Worm (Caenorhabditis elegans) whole organism, L2 larva: ENCODE measurements around the gene srx-51.
"Not testable (repeated sequence)": the region's sequence is repeated elsewhere in the genome, so short reads cannot be mapped to it uniquely, and the experiment has no call there.

Experiments
- C34F6.9 ChIP-seq: fragments of 150-350 bp; optimal IDR thresholded peaks from 2 replicates; lab custom pipeline; 2014; ENCODE audit warnings: missing biosample characterization, missing genetic modification characterization
- F13H6.1 ChIP-seq: sonication (generic microtip); optimal IDR thresholded peaks from 2 replicates; lab custom pipeline; 2016; ENCODE audit warnings: missing genetic modification characterization, missing compliant biosample characterization
- R02D3.7 ChIP-seq: fragments of 150-350 bp; optimal IDR thresholded peaks from 2 replicates; lab custom pipeline; 2014; ENCODE audit warnings: missing biosample characterization, missing genetic modification characterization
- Y55F3AM.14 ChIP-seq: fragments of 200-800 bp; sonication (Bioruptor generic); optimal IDR thresholded peaks from 2 replicates; lab custom pipeline; 2018; ENCODE audit warnings: mild to moderate bottlenecking, missing genetic modification characterization, missing compliant biosample characterization
- ZK546.5 ChIP-seq: sonication (generic microtip); optimal IDR thresholded peaks from 2 replicates; lab custom pipeline; 2017; ENCODE audit warnings: missing biosample characterization, missing genetic modification characterization
- alr-1 ChIP-seq: fragments of 150-350 bp; optimal IDR thresholded peaks from 2 replicates; lab custom pipeline; 2014; ENCODE audit warnings: missing biosample characterization, missing genetic modification characterization
- blmp-1 ChIP-seq: sonication (generic microtip); optimal IDR thresholded peaks from 2 replicates; lab custom pipeline; 2017; ENCODE audit warnings: missing genetic modification characterization, mild to moderate bottlenecking, missing compliant biosample characterization, antibody characterized with exemption, moderate library complexity; ENCODE audit not compliant: insufficient read depth
- dmd-4 ChIP-seq: sonication (generic microtip); optimal IDR thresholded peaks from 2 replicates; lab custom pipeline; 2017; ENCODE audit warnings: missing biosample characterization, missing genetic modification characterization
- egl-27 ChIP-seq: sonication (generic microtip); optimal IDR thresholded peaks from 3 replicates; lab custom pipeline; 2017; ENCODE audit warnings: missing biosample characterization, missing genetic modification reagents, missing genetic modification characterization
- elt-1 ChIP-seq: fragments of 150-350 bp; optimal IDR thresholded peaks from 2 replicates; lab custom pipeline; 2014; ENCODE audit warnings: missing biosample characterization, missing genetic modification characterization
- elt-3 ChIP-seq: sonication (generic microtip); optimal IDR thresholded peaks from 2 replicates; lab custom pipeline; 2017; ENCODE audit warnings: missing biosample characterization, missing genetic modification characterization
- fos-1 ChIP-seq: fragments of 150-350 bp; optimal IDR thresholded peaks from 2 replicates; lab custom pipeline; 2014; ENCODE audit warnings: missing biosample characterization, missing genetic modification characterization
- gmeb-1 ChIP-seq: fragments of 150-350 bp; optimal IDR thresholded peaks from 2 replicates; lab custom pipeline; 2014; ENCODE audit warnings: missing biosample characterization, missing genetic modification characterization
- lin-13 ChIP-seq: fragments of 150-350 bp; optimal IDR thresholded peaks from 2 replicates; lab custom pipeline; 2014; ENCODE audit warnings: missing biosample characterization, missing genetic modification reagents, missing genetic modification characterization
- lin-39 ChIP-seq: fragments of 150-350 bp; optimal IDR thresholded peaks from 2 replicates; lab custom pipeline; 2014; ENCODE audit warnings: missing biosample characterization, missing genetic modification reagents, missing genetic modification characterization
- lsy-2 ChIP-seq, 2 experiments: fragments of 150-350 bp in 1 of 2; sonication (generic microtip) in 1 of 2; optimal IDR thresholded peaks; 2 replicates each; lab custom pipeline; 2014 to 2017; ENCODE audit warnings: missing biosample characterization in 2 of 2, missing genetic modification characterization in 2 of 2
- mab-5 ChIP-seq: fragments of 150-350 bp; optimal IDR thresholded peaks from 2 replicates; lab custom pipeline; 2014; ENCODE audit warnings: missing biosample characterization, missing genetic modification characterization
- mbf-1 ChIP-seq: sonication (generic microtip); optimal IDR thresholded peaks from 2 replicates; lab custom pipeline; 2017; ENCODE audit warnings: missing biosample characterization, missing genetic modification characterization
- mdl-1 ChIP-seq, 2 experiments: fragments of 150-350 bp in 1 of 2; sonication (generic microtip) in 1 of 2; optimal IDR thresholded peaks; 2 replicates each; lab custom pipeline; 2017; ENCODE audit warnings: missing biosample characterization in 2 of 2, missing genetic modification characterization in 2 of 2
- nhr-10 ChIP-seq: sonication (generic microtip); optimal IDR thresholded peaks from 2 replicates; lab custom pipeline; 2017; ENCODE audit warnings: missing biosample characterization, missing genetic modification characterization
- nhr-11 ChIP-seq: fragments of 150-350 bp; optimal IDR thresholded peaks from 2 replicates; lab custom pipeline; 2014; ENCODE audit warnings: missing biosample characterization, missing genetic modification characterization
- nhr-21 ChIP-seq: fragments of 150-350 bp; optimal IDR thresholded peaks from 2 replicates; lab custom pipeline; 2014; ENCODE audit warnings: missing biosample characterization, missing genetic modification characterization
- nhr-23 ChIP-seq: fragments of 150-350 bp; optimal IDR thresholded peaks from 2 replicates; lab custom pipeline; 2014; ENCODE audit warnings: missing biosample characterization, missing genetic modification reagents, missing genetic modification characterization
- nhr-237 ChIP-seq: fragments of 150-350 bp; optimal IDR thresholded peaks from 2 replicates; lab custom pipeline; 2014; ENCODE audit warnings: missing biosample characterization, missing genetic modification characterization
- peb-1 ChIP-seq: fragments of 150-350 bp; optimal IDR thresholded peaks from 2 replicates; lab custom pipeline; 2014; ENCODE audit warnings: missing biosample characterization, missing genetic modification characterization
- skn-1 ChIP-seq: sonication (generic microtip); optimal IDR thresholded peaks from 2 replicates; lab custom pipeline; 2017; ENCODE audit warnings: missing biosample characterization, missing genetic modification characterization
- sma-3 ChIP-seq: sonication (generic microtip); optimal IDR thresholded peaks from 2 replicates; lab custom pipeline; 2016; ENCODE audit warnings: missing genetic modification reagents, missing genetic modification characterization, missing compliant biosample characterization
- snpc-4 ChIP-seq: fragments of 150-350 bp; optimal IDR thresholded peaks from 2 replicates; lab custom pipeline; 2014; ENCODE audit warnings: missing biosample characterization, missing genetic modification characterization
- unc-39 ChIP-seq: fragments of 150-350 bp; optimal IDR thresholded peaks from 2 replicates; lab custom pipeline; 2014; ENCODE audit warnings: missing biosample characterization, missing genetic modification characterization
- unc-55 ChIP-seq: fragments of 150-350 bp; sonication (generic microtip); optimal IDR thresholded peaks from 3 replicates; lab custom pipeline; 2014; ENCODE audit warnings: missing biosample characterization, missing genetic modification reagents, missing genetic modification characterization
- unc-62 ChIP-seq: fragments of 150-350 bp; optimal IDR thresholded peaks from 2 replicates; lab custom pipeline; 2014; ENCODE audit warnings: missing biosample characterization, missing genetic modification reagents, missing genetic modification characterization
- ztf-1 ChIP-seq: fragments of 200-800 bp; sonication (Bioruptor generic); conservative IDR thresholded peaks from 2 replicates; pipeline ENCODE4 v1.3.6; 2022; ENCODE audit warnings: missing genetic modification characterization, missing compliant biosample characterization
- ztf-11 ChIP-seq: sonication (generic microtip); optimal IDR thresholded peaks from 2 replicates; lab custom pipeline; 2017; ENCODE audit warnings: missing biosample characterization, missing genetic modification characterization
- ztf-4 ChIP-seq: fragments of 150-350 bp; optimal IDR thresholded peaks from 2 replicates; lab custom pipeline; 2014; ENCODE audit warnings: missing biosample characterization, missing genetic modification characterization

srx-51 gene

ce11 chrV:15244456-15244855 is 37.2 kb upstream of the srx-51 start, which contains the start of gene kin-30:
Gene kin-30, plus strand, starts transcription at chrV:15244756.
- TF ChIP-seq peb-1 (tag; lab: Kevin White, UChicago) (no peak), nhr-10 (tag; lab: Kevin White, UChicago) (no peak), nhr-11 (tag; lab: Kevin White, UChicago) (no peak), ZK546.5 (tag; lab: Kevin White, UChicago) (no peak), elt-3 (tag; lab: Kevin White, UChicago) (no peak), unc-62 (GFP tag; lab: Kevin White, UChicago) (no peak), C34F6.9 (no peak), snpc-4 (tag; lab: Kevin White, UChicago) (no peak), dmd-4 (no peak), unc-55 (GFP tag; lab: Kevin White, UChicago) (no peak), mdl-1 (tag; optimal IDR thresholded peaks at IDR 0.05; lab: Kevin White, UChicago) (no peak), egl-27 (tag; lab: Kevin White, UChicago) (no peak), ztf-4 (tag; lab: Kevin White, UChicago) (no peak), lin-13 (GFP tag; lab: Kevin White, UChicago) (no peak), skn-1 (no peak), elt-1 (no peak), gmeb-1 (no peak)

ce11 chrV:15250304-15250703 is 31.4 kb upstream of the srx-51 start, which contains the start of gene srd-28:
Gene srd-28, plus strand, starts transcription at chrV:15250604.
- not testable (repeated sequence) for TF ChIP-seq fos-1 (tag; lab: Kevin White, UChicago); nhr-23 (tag; lab: Kevin White, UChicago); ztf-1
- TF ChIP-seq, all 48 proteins: peak for 0; not testable (repeated sequence) for 48

- TF ChIP-seq elt-1 (no peak), elt-3 (tag; lab: Kevin White, UChicago) (no peak), fos-1 (tag; lab: Kevin White, UChicago) (no peak), nhr-11 (tag; lab: Kevin White, UChicago) (no peak)
Measured at ce11 chrV:15252082-15252481, 29.6 kb upstream of the srx-51 start, which contains the start of gene srbc-76. Gene srbc-76, plus strand, starts transcription at chrV:15252382.

DNA sequence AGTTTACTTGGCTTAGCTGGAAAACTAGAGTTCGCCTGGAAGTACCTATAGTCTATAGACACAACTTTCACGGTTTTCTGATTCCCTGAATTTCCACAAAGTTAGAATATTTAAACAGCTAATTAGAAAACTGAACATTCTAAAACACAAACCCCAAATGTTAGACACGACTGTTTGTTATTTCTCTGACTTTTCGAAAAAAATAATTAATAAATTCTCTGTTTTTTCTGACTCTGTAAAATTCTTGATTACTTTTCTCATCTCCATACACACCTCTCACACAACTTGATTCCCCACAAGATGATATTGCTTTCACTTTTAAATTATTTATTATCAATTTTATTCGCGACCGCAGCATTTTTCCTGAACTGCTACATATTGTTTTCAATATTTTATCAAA is 28.2 kb upstream of the srx-51 start, which contains the start of gene srbc-75:
TSS of gene srbc-75 (plus strand) at position 301 of the 400 bp plus-strand sequence.
- TF ChIP-seq lsy-2 (tag; optimal IDR thresholded peaks at IDR 0.05; lab: Kevin White, UChicago) (no peak), mdl-1 (tag; optimal IDR thresholded peaks at IDR 0.05; lab: Kevin White, UChicago) (no peak), dmd-4 (no peak), Y55F3AM.14 (GFP tag; lab: Kevin White, UChicago) (no peak), F13H6.1 (no peak), elt-3 (tag; lab: Kevin White, UChicago) (no peak), skn-1 (no peak), ZK546.5 (tag; lab: Kevin White, UChicago) (no peak), fos-1 (tag; lab: Kevin White, UChicago) (no peak), ztf-11 (no peak), blmp-1 (tag; lab: Kevin White, UChicago) (no peak)

DNA sequence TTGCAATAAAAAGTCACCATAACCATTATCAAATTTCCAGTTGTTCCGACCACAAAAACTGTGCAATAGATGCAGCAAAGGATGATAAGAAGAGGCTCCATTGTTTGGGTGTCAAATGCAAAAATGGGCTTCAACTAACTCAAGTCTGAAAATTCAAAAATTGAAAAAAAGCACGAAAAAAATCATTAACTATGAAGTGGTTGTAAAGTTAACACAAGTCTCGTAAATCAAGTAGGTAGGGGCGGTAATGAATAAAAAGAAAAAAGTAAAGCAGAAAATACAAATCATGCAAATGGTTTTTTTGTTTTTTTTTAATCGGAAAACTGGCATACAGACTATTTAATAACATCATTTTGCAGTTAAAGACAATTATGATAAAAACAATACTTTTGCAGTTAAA is 25.0 kb upstream of the srx-51 start, which contains the start of gene srsx-39:
TSS of gene srsx-39 (minus strand) at position 101 of the 400 bp plus-strand sequence.
- TF ChIP-seq lin-13 (GFP tag; lab: Kevin White, UChicago); mab-5; alr-1: not testable (repeated sequence)

- TF ChIP-seq dmd-4 = no peak
- TF ChIP-seq gmeb-1 = no peak
- no peak for TF ChIP-seq R02D3.7 (tag; lab: Kevin White, UChicago)
- no peak for TF ChIP-seq nhr-10 (tag; lab: Kevin White, UChicago)
- no peak for TF ChIP-seq nhr-21 (tag; lab: Kevin White, UChicago)
- no peak for TF ChIP-seq ztf-1
Measured at ce11 chrV:15259049-15259448, 22.6 kb upstream of the srx-51 start, which contains the start of gene srsx-37. Gene srsx-37, minus strand, starts transcription at chrV:15259149.

DNA sequence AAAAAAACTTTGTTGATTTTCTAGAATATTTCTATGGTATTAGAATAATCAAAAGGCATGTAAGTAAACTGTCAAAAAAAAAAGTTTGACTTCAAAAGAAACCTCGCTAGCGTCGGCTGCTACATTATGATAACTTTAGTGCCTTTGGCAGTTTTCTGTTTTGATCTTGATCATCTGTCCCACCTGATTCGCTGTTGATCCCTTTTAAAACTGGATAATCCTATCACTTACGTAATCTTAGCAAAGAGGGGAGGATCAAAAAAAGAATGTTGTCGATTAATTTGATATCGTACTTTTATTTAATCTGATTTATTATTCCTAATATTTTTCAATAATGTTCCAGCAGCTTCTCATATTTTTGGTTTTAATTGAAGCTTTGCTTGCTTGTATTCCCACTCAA is 21.8 kb upstream of the srx-51 start, which contains the start of gene M01B2.8:
TSS of gene M01B2.8 (plus strand) at position 301 of the 400 bp plus-strand sequence.
- TF ChIP-seq sma-3 = no peak
- TF ChIP-seq nhr-10 (tag; lab: Kevin White, UChicago) = no peak
- no peak for TF ChIP-seq unc-39 (tag; lab: Kevin White, UChicago)
- no peak for TF ChIP-seq nhr-237 (tag; lab: Kevin White, UChicago)
- TF ChIP-seq unc-55 (GFP tag; lab: Kevin White, UChicago) = no peak
- TF ChIP-seq mbf-1 (tag; lab: Kevin White, UChicago) = no peak
- no peak for TF ChIP-seq ZK546.5 (tag; lab: Kevin White, UChicago)
- no peak for TF ChIP-seq lin-39 (tag; lab: Kevin White, UChicago)
- no peak for TF ChIP-seq R02D3.7 (tag; lab: Kevin White, UChicago)
